Fruit fly (Drosophila melanogaster) whole organism, pupa: ENCODE data around the gene RpS14b.

Source experiments
- CG10348 ChIP-seq: fragments of 200-800 bp; sonication (Bioruptor generic); IDR thresholded peaks from 2 replicates; pipeline ENCODE4 v1.3.6; 2022; ENCODE audit warnings: missing biosample characterization, missing genetic modification characterization
- CG12605 ChIP-seq: fragments of 200-800 bp; sonication (Bioruptor generic); IDR thresholded peaks from 2 replicates; pipeline ENCODE4 v1.3.6; 2022; ENCODE audit warnings: missing biosample characterization, missing genetic modification characterization
- CG15710 ChIP-seq: fragments of 200-800 bp; sonication (Bioruptor generic); optimal IDR thresholded peaks from 2 replicates; lab custom pipeline; 2018; ENCODE audit warnings: missing biosample characterization, mild to moderate bottlenecking, missing genetic modification characterization, moderate library complexity
- CG32121 ChIP-seq: fragments of 200-800 bp; sonication (Bioruptor generic); IDR thresholded peaks from 2 replicates; pipeline ENCODE4 v1.3.6; 2022; ENCODE audit warnings: missing biosample characterization, missing genetic modification characterization
- CG8159 ChIP-seq: fragments of 200-800 bp; sonication (Bioruptor generic); optimal IDR thresholded peaks from 3 replicates; lab custom pipeline; 2018; ENCODE audit warnings: missing biosample characterization, mild to moderate bottlenecking, missing genetic modification characterization, moderate library complexity
- CG8301 ChIP-seq: fragments of 200-800 bp; sonication (Bioruptor generic); optimal IDR thresholded peaks from 2 replicates; lab custom pipeline; 2018; ENCODE audit warnings: missing biosample characterization, mild to moderate bottlenecking, missing genetic modification characterization
- CG9948 ChIP-seq: fragments of 200-800 bp; sonication (Bioruptor generic); optimal IDR thresholded peaks from 2 replicates; lab custom pipeline; 2018; ENCODE audit warnings: missing biosample characterization, mild to moderate bottlenecking, missing genetic modification characterization, moderate library complexity
- D1 ChIP-seq: fragments of 200-800 bp; sonication (Bioruptor generic); optimal IDR thresholded peaks from 2 replicates; lab custom pipeline; 2018; ENCODE audit warnings: missing biosample characterization, mild to moderate bottlenecking, missing genetic modification characterization, moderate library complexity
- EcR ChIP-seq: fragments of 200-800 bp; sonication (Bioruptor generic); optimal IDR thresholded peaks from 3 replicates; lab custom pipeline; 2019; ENCODE audit warnings: missing biosample characterization, missing genetic modification characterization, mild to moderate bottlenecking, moderate library complexity, missing genetic modification reagents
- Ets98B ChIP-seq: fragments of 200-800 bp; sonication (Bioruptor generic); IDR thresholded peaks from 2 replicates; pipeline ENCODE4 v1.3.6; 2022; ENCODE audit warnings: missing biosample characterization, missing genetic modification characterization
- Pif1A ChIP-seq: fragments of 200-800 bp; sonication (Bioruptor generic); optimal IDR thresholded peaks from 3 replicates; lab custom pipeline; 2016; ENCODE audit warnings: missing biosample characterization, missing genetic modification characterization
- Pif1B ChIP-seq: fragments of 200-800 bp; sonication (Bioruptor generic); optimal IDR thresholded peaks from 3 replicates; lab custom pipeline; 2016; ENCODE audit warnings: missing biosample characterization, missing genetic modification characterization
- fd96Ca ChIP-seq: fragments of 200-800 bp; sonication (Bioruptor generic); IDR thresholded peaks from 3 replicates; pipeline ENCODE4 v1.3.6; 2022; ENCODE audit warnings: missing biosample characterization, missing genetic modification characterization
- rn ChIP-seq: fragments of 200-800 bp; sonication (Bioruptor generic); IDR thresholded peaks from 2 replicates; pipeline ENCODE4 v1.3.6; 2022; ENCODE audit warnings: missing biosample characterization, missing genetic modification characterization

- TF ChIP-seq CG12605 (GFP tag; lab: Robert Waterston, UW) = no peak; the same call in none of the 2 replicates
- TF ChIP-seq CG8301 = peak; percentile 65
- peak; percentile 50; the same call in 1 of the 2 replicates for TF ChIP-seq CG10348
- no peak for TF ChIP-seq rn (GFP tag; lab: Robert Waterston, UW)
- peak; percentile 46 for TF ChIP-seq EcR (GFP tag; lab: Kevin White, UChicago)
- TF ChIP-seq fd96Ca (GFP tag; lab: Robert Waterston, UW) = peak; percentile 73; the same call in 2 of the 3 replicates
- no peak for TF ChIP-seq D1 (tag; lab: Kevin White, UChicago)
- peak; percentile 30; the same call in 1 of the 2 replicates for TF ChIP-seq CG32121 (GFP tag; lab: Robert Waterston, UW)
- TF ChIP-seq Pif1A = peak; percentile 60
- TF ChIP-seq Ets98B (GFP tag; lab: Robert Waterston, UW) = peak; percentile 28
- TF ChIP-seq Pif1B (GFP tag; lab: Kevin White, UChicago) = peak; percentile 28
- peak; percentile 57 for TF ChIP-seq CG9948 (tag; lab: Kevin White, UChicago)
- TF ChIP-seq CG15710 (tag; lab: Kevin White, UChicago) = peak; percentile 52
- TF ChIP-seq CG8159 = peak; percentile 55
Measured at dm6 chrX:7944772-7945722, 10.3 kb downstream of the RpS14b start.
